Worm (Caenorhabditis elegans) whole organism, L4 larva: ENCODE measurements around the gene F01D4.5.

Source experiments
- D1046.2 ChIP-seq: fragments of 200-800 bp; sonication (Bioruptor generic); IDR thresholded peaks from 2 replicates; pipeline ENCODE4 v1.3.6; 2022; ENCODE audit warnings: missing genetic modification characterization, missing compliant biosample characterization
- F10B5.3 ChIP-seq: sonication (generic microtip); optimal IDR thresholded peaks from 2 replicates; lab custom pipeline; 2016; ENCODE audit warnings: mild to moderate bottlenecking, missing genetic modification characterization, missing compliant biosample characterization
- F44E2.7 ChIP-seq: fragments of 200-800 bp; sonication (Bioruptor generic); IDR thresholded peaks from 2 replicates; pipeline ENCODE4 v2.1.2; 2022; ENCODE audit warnings: missing genetic modification characterization, missing compliant biosample characterization
- R02D3.7 ChIP-seq: fragments of 150-350 bp; sonication (generic microtip); optimal IDR thresholded peaks from 3 replicates; lab custom pipeline; 2014; ENCODE audit warnings: missing biosample characterization, missing genetic modification characterization
- T20F7.1 ChIP-seq: fragments of 200-800 bp; sonication (Bioruptor generic); optimal IDR thresholded peaks from 2 replicates; lab custom pipeline; 2018; ENCODE audit warnings: mild to moderate bottlenecking, missing genetic modification characterization, missing compliant biosample characterization
- T26A8.4 ChIP-seq: fragments of 200-800 bp; sonication (Bioruptor generic); IDR thresholded peaks from 2 replicates; pipeline ENCODE4 v1.3.6; 2022; ENCODE audit warnings: missing genetic modification characterization, missing compliant biosample characterization
- Y48G9A.11 ChIP-seq: fragments of 200-800 bp; sonication (Bioruptor generic); IDR thresholded peaks from 2 replicates; pipeline ENCODE4 v1.3.6; 2022; ENCODE audit warnings: missing genetic modification reagents, missing genetic modification characterization, missing compliant biosample characterization
- ZK337.2 ChIP-seq: fragments of 200-800 bp; sonication (Bioruptor generic); IDR thresholded peaks from 2 replicates; pipeline ENCODE4 v1.3.6; 2022; ENCODE audit warnings: missing genetic modification reagents, missing genetic modification characterization, missing compliant biosample characterization
- ZK546.5 ChIP-seq, 2 experiments: sonication (generic microtip); optimal IDR thresholded peaks; 2 replicates each; lab custom pipeline; 2017; ENCODE audit warnings: missing biosample characterization in 2 of 2, missing genetic modification characterization in 2 of 2
- aha-1 ChIP-seq: fragments of 150-350 bp; peaks from one replicate; lab custom pipeline; 2014; ENCODE audit warnings: missing biosample characterization, missing genetic modification characterization
- ceh-20 ChIP-seq: fragments of 200-800 bp; sonication (Bioruptor generic); IDR thresholded peaks from 2 replicates; pipeline ENCODE4 v1.3.6; 2022; ENCODE audit warnings: missing genetic modification reagents, missing genetic modification characterization, missing compliant biosample characterization
- ceh-44 ChIP-seq: fragments of 200-800 bp; sonication (Bioruptor generic); IDR thresholded peaks from 2 replicates; pipeline ENCODE4 v1.3.6; 2022; ENCODE audit warnings: missing genetic modification reagents, missing genetic modification characterization, missing compliant biosample characterization
- ces-1 ChIP-seq: fragments of 150-350 bp; sonication (generic microtip); optimal IDR thresholded peaks from 4 replicates; lab custom pipeline; 2014; ENCODE audit warnings: missing biosample characterization, missing genetic modification reagents, missing genetic modification characterization
- daf-12 ChIP-seq: fragments of 150-350 bp; optimal IDR thresholded peaks from 2 replicates; lab custom pipeline; 2014; ENCODE audit warnings: missing biosample characterization, missing genetic modification reagents, missing genetic modification characterization
- dmd-6 ChIP-seq: fragments of 200-800 bp; sonication (Bioruptor generic); IDR thresholded peaks from 2 replicates; pipeline ENCODE4 v1.3.6; 2022; ENCODE audit warnings: missing genetic modification reagents, missing genetic modification characterization, missing compliant biosample characterization
- dmd-8 ChIP-seq: fragments of 200-800 bp; sonication (Bioruptor generic); IDR thresholded peaks from 2 replicates; pipeline ENCODE4 v1.3.6; 2022; ENCODE audit warnings: missing genetic modification characterization, missing compliant biosample characterization
- duxl-1 ChIP-seq: sonication (generic microtip); optimal IDR thresholded peaks from 2 replicates; lab custom pipeline; 2016; ENCODE audit warnings: mild to moderate bottlenecking, missing genetic modification characterization, moderate library complexity, missing compliant biosample characterization; ENCODE audit not compliant: poor library complexity
- dve-1 ChIP-seq: sonication (generic microtip); optimal IDR thresholded peaks from 2 replicates; lab custom pipeline; 2017; ENCODE audit warnings: antibody characterized with exemption, mild to moderate bottlenecking, missing genetic modification characterization, missing compliant biosample characterization; ENCODE audit not compliant: insufficient read depth
- egl-27 ChIP-seq: sonication (generic microtip); optimal IDR thresholded peaks from 3 replicates; lab custom pipeline; 2017; ENCODE audit warnings: missing biosample characterization, missing genetic modification reagents, missing genetic modification characterization
- egl-43 ChIP-seq: fragments of 200-800 bp; sonication (Bioruptor generic); IDR thresholded peaks from 2 replicates; pipeline ENCODE4 v1.3.6; 2022; ENCODE audit warnings: missing genetic modification reagents, missing genetic modification characterization, missing compliant biosample characterization
- hlh-11 ChIP-seq: fragments of 200-800 bp; sonication (Bioruptor generic); optimal IDR thresholded peaks from 2 replicates; lab custom pipeline; 2018; ENCODE audit warnings: mild to moderate bottlenecking, missing genetic modification characterization, missing compliant biosample characterization
- hlh-30 ChIP-seq: sonication (generic microtip); optimal IDR thresholded peaks from 2 replicates; lab custom pipeline; 2017; ENCODE audit warnings: antibody characterized with exemption, mild to moderate bottlenecking, missing genetic modification characterization, missing compliant biosample characterization; ENCODE audit not compliant: insufficient read depth
- lim-7 ChIP-seq: fragments of 200-800 bp; sonication (Bioruptor generic); IDR thresholded peaks from 2 replicates; pipeline ENCODE4 v1.3.6; 2022; ENCODE audit warnings: missing genetic modification characterization, missing compliant biosample characterization
- lin-1 ChIP-seq: fragments of 200-800 bp; sonication (Bioruptor generic); IDR thresholded peaks from 2 replicates; pipeline ENCODE4 v1.3.6; 2022; ENCODE audit warnings: missing genetic modification reagents, missing genetic modification characterization, missing compliant biosample characterization
- lin-15B ChIP-seq: fragments of 150-350 bp; sonication (generic microtip); optimal IDR thresholded peaks from 3 replicates; lab custom pipeline; 2014; ENCODE audit warnings: missing biosample characterization, missing genetic modification characterization
- lin-29 ChIP-seq: fragments of 200-800 bp; sonication (Bioruptor generic); IDR thresholded peaks from 2 replicates; pipeline ENCODE4 v1.3.6; 2022; ENCODE audit warnings: missing genetic modification reagents, missing genetic modification characterization, missing compliant biosample characterization
- lin-38 ChIP-seq: fragments of 200-800 bp; sonication (Bioruptor generic); IDR thresholded peaks from 2 replicates; pipeline ENCODE4 v1.3.6; 2022; ENCODE audit warnings: missing genetic modification reagents, missing genetic modification characterization, missing compliant biosample characterization
- mxl-2 ChIP-seq: fragments of 200-800 bp; sonication (Bioruptor generic); conservative IDR thresholded peaks from 2 replicates; pipeline ENCODE4 v1.3.6; 2022; ENCODE audit warnings: missing genetic modification reagents, missing genetic modification characterization, missing compliant biosample characterization
- mxl-3 ChIP-seq: fragments of 200-800 bp; sonication (Bioruptor generic); optimal IDR thresholded peaks from 2 replicates; lab custom pipeline; 2018; ENCODE audit warnings: mild to moderate bottlenecking, missing genetic modification characterization, missing compliant biosample characterization
- nhr-10 ChIP-seq: fragments of 150-350 bp; optimal IDR thresholded peaks from 2 replicates; lab custom pipeline; 2014; ENCODE audit warnings: missing biosample characterization, missing genetic modification characterization
- nhr-102 ChIP-seq: sonication (generic microtip); optimal IDR thresholded peaks from 2 replicates; lab custom pipeline; 2016; ENCODE audit warnings: mild to moderate bottlenecking, missing genetic modification characterization, moderate library complexity, missing compliant biosample characterization
- nhr-11 ChIP-seq: fragments of 150-350 bp; optimal IDR thresholded peaks from 2 replicates; lab custom pipeline; 2014; ENCODE audit warnings: missing biosample characterization, missing genetic modification characterization
- nhr-25 ChIP-seq: sonication (generic microtip); optimal IDR thresholded peaks from 2 replicates; lab custom pipeline; 2017; ENCODE audit warnings: missing genetic modification characterization, mild to moderate bottlenecking, missing compliant biosample characterization, antibody characterized with exemption, moderate library complexity, borderline replicate concordance; ENCODE audit not compliant: insufficient read depth
- nhr-28 ChIP-seq: fragments of 150-350 bp; optimal IDR thresholded peaks from 2 replicates; lab custom pipeline; 2014; ENCODE audit warnings: missing biosample characterization, missing genetic modification characterization
- nhr-42 ChIP-seq: fragments of 200-800 bp; sonication (Bioruptor generic); IDR thresholded peaks from 2 replicates; pipeline ENCODE4 v1.3.6; 2022; ENCODE audit warnings: missing genetic modification characterization, missing compliant biosample characterization
- nhr-48 ChIP-seq: sonication (generic microtip); optimal IDR thresholded peaks from 2 replicates; lab custom pipeline; 2016; ENCODE audit warnings: mild to moderate bottlenecking, missing genetic modification characterization, missing compliant biosample characterization
- nhr-76 ChIP-seq: fragments of 150-350 bp; optimal IDR thresholded peaks from 2 replicates; lab custom pipeline; 2014; ENCODE audit warnings: missing biosample characterization, missing genetic modification characterization
- pha-4 ChIP-seq, 2 experiments: fragments of 150-350 bp in 1 of 2; fragments of 200-800 bp in 1 of 2; sonication (Bioruptor generic) in 1 of 2; IDR thresholded peaks in 1 of 2; optimal IDR thresholded peaks in 1 of 2; 2 replicates each; pipeline versions ENCODE4 v1.3.6 to Lab custom; 2014 to 2022; ENCODE audit warnings: missing genetic modification characterization in 2 of 2, missing genetic modification reagents in 2 of 2, missing biosample characterization in 1 of 2, missing compliant biosample characterization in 1 of 2
- php-3 ChIP-seq: fragments of 200-800 bp; sonication (Bioruptor generic); IDR thresholded peaks from 2 replicates; pipeline ENCODE4 v1.3.6; 2022; ENCODE audit warnings: missing genetic modification reagents, missing genetic modification characterization, missing compliant biosample characterization
- pqm-1 ChIP-seq: sonication (generic microtip); optimal IDR thresholded peaks from 2 replicates; lab custom pipeline; 2017; ENCODE audit warnings: missing biosample characterization, missing genetic modification characterization
- tag-97 ChIP-seq: fragments of 200-800 bp; sonication (Bioruptor generic); IDR thresholded peaks from 2 replicates; pipeline ENCODE4 v1.3.6; 2022; ENCODE audit warnings: missing genetic modification characterization, missing compliant biosample characterization
- tra-1 ChIP-seq: fragments of 200-800 bp; sonication (Bioruptor generic); IDR thresholded peaks from 2 replicates; pipeline ENCODE4 v1.3.6; 2022; ENCODE audit warnings: missing genetic modification reagents, missing genetic modification characterization, missing compliant biosample characterization
- unc-39 ChIP-seq: sonication (generic microtip); optimal IDR thresholded peaks from 2 replicates; lab custom pipeline; 2017; ENCODE audit warnings: missing biosample characterization, missing genetic modification characterization
- unc-62 ChIP-seq, 3 experiments: fragments of 150-350 bp in 1 of 3; sonication (generic microtip); optimal IDR thresholded peaks in 2 of 3; peaks in 1 of 3; 1 replicate in 1 of 3; 2 replicates in 2 of 3; lab custom pipeline; 2014 to 2017; ENCODE audit warnings: missing biosample characterization in 3 of 3, missing genetic modification characterization in 3 of 3, missing genetic modification reagents in 3 of 3, missing genotype in 1 of 3
- zag-1 ChIP-seq: fragments of 150-350 bp; optimal IDR thresholded peaks from 2 replicates; lab custom pipeline; 2014; ENCODE audit warnings: missing biosample characterization, missing genetic modification characterization
- zip-11 ChIP-seq: fragments of 200-800 bp; sonication (Bioruptor generic); IDR thresholded peaks from 2 replicates; pipeline ENCODE4 v1.3.6; 2022; ENCODE audit warnings: missing genetic modification characterization, missing compliant biosample characterization
- zip-2 ChIP-seq: fragments of 150-350 bp; optimal IDR thresholded peaks from 2 replicates; lab custom pipeline; 2014; ENCODE audit warnings: missing biosample characterization, missing genetic modification characterization
- ztf-7 ChIP-seq: fragments of 150-350 bp; optimal IDR thresholded peaks from 2 replicates; lab custom pipeline; 2014; ENCODE audit warnings: missing biosample characterization, missing genetic modification characterization

The F01D4.5 gene

DNA sequence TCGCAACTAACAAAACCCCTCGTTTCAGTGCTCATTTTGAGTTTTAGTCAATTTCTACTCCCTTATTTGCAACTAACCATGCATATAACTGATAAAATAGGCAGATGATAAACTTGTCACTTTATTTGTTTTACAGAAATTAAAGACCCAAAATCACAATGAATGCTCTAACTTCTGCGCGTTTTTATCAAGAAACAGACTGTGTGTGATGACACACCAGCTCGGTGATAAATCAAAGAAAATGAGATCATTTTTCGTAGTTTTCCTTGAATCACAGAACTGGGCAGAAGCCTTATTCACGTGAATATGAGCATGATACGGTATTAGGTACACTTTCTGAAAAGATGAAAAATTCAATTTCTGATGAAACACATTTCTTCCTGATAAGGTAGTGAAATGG lies 20.3 kb downstream of the F01D4.5 start (continued):
- TF ChIP-seq mxl-2 (GFP tag; lab: Robert Waterston, UW) (peak; percentile 89), T26A8.4 (GFP tag; lab: Robert Waterston, UW) (0 out of 2 replicates have a peak, but pooled peaks have one; percentile 14), T20F7.1 (GFP tag; lab: Kevin White, UChicago) (no peak), ZK546.5 (tag; optimal IDR thresholded peaks at IDR 0.05; lab: Kevin White, UChicago) (no peak), hlh-30 (tag; lab: Kevin White, UChicago) (peak; percentile 55), nhr-42 (GFP tag; lab: Robert Waterston, UW) (0 out of 2 replicates have a peak, but pooled peaks have one; percentile 29), unc-62 (GFP tag; optimal IDR thresholded peaks at IDR 0.05 in 1 of 2; lab: Kevin White, UChicago) (peak in 1 of 2 experiments; percentile 81), unc-62 (tag; optimal IDR thresholded peaks at IDR 0.05; lab: Kevin White, UChicago) (no peak), nhr-11 (tag; lab: Kevin White, UChicago) (no peak), zip-2 (no peak), lin-1 (GFP tag; lab: Robert Waterston, UW) (peak; percentile 84), pqm-1 (tag; lab: Kevin White, UChicago) (peak; percentile 84), F44E2.7 (no peak), nhr-48 (tag; lab: Kevin White, UChicago) (peak; percentile 80), nhr-76 (no peak), ceh-44 (GFP tag; lab: Robert Waterston, UW) (no peak), ZK337.2 (GFP tag; lab: Robert Waterston, UW) (no peak), D1046.2 (GFP tag; lab: Robert Waterston, UW) (no peak), pha-4 (GFP tag; IDR thresholded peaks at IDR 0.05; lab: Robert Waterston, UW) (no peak; the same call in 1 of the 2 replicates), pha-4 (tag; optimal IDR thresholded peaks at IDR 0.05; lab: Kevin White, UChicago) (no peak), nhr-10 (tag; lab: Kevin White, UChicago) (no peak), dmd-8 (GFP tag; lab: Robert Waterston, UW) (no peak), lim-7 (no peak), dmd-6 (GFP tag; lab: Robert Waterston, UW) (peak; percentile 98), nhr-25 (tag; lab: Kevin White, UChicago) (no peak), Y48G9A.11 (GFP tag; lab: Robert Waterston, UW) (no peak), egl-43 (no peak), lin-15B (tag; lab: Kevin White, UChicago) (no peak), daf-12 (no peak), nhr-28 (peak; percentile 77), ces-1 (GFP tag; lab: Kevin White, UChicago) (no peak), php-3 (GFP tag; lab: Robert Waterston, UW) (peak; percentile 96), lin-38 (no peak), unc-39 (no peak), R02D3.7 (tag; lab: Kevin White, UChicago) (no peak), ztf-7 (no peak), tra-1 (GFP tag; lab: Robert Waterston, UW) (peak; percentile 87), nhr-102 (tag; lab: Kevin White, UChicago) (peak; percentile 71), hlh-11 (peak; percentile 91), duxl-1 (tag; lab: Kevin White, UChicago) (no peak), zip-11 (no peak), mxl-3 (no peak), dve-1 (tag; lab: Kevin White, UChicago) (peak; percentile 83), tag-97 (GFP tag; lab: Robert Waterston, UW) (no peak), lin-29 (no peak), F10B5.3 (tag; lab: Kevin White, UChicago) (no peak), zag-1 (tag; lab: Kevin White, UChicago) (no peak), aha-1 (no peak), egl-27 (tag; lab: Kevin White, UChicago) (no peak), ceh-20 (GFP tag; lab: Robert Waterston, UW) (peak; percentile 76)
